Worm (Caenorhabditis elegans): Measurements from ENCODE around the gene pqn-75.

ce11 chrIV:4039984-4040383 lies 32.1 kb upstream of the pqn-75 start, which contains the start of gene F35F11.2:
- TF ChIP-seq ZK337.2 (GFP tag; IDR thresholded peaks at IDR 0.05) (no peak), ama-1 (optimal IDR thresholded peaks at IDR 0.05) (no peak), cey-2 (tag; optimal IDR thresholded peaks at IDR 0.05; ENCODE audit: borderline replicate concordance, insufficient read depth) (no peak), skn-1 (tag; optimal IDR thresholded peaks at IDR 0.05) (no peak), nhr-11 (tag; optimal IDR thresholded peaks at IDR 0.05) (no peak), arid-1 (GFP tag; conservative IDR thresholded peaks at IDR 0.05) (no peak), nhr-28 (tag; optimal IDR thresholded peaks at IDR 0.05) (no peak)

All from whole organism, L4 larva.